Worm (Caenorhabditis elegans) whole organism, early embryonic: Measurements from ENCODE around the gene cutl-2.
"Not testable (repeated sequence)": the region's sequence is repeated elsewhere in the genome, so short reads cannot be mapped to it uniquely, and the experiment has no call there.

ENCODE experiments used
- B0310.2 ChIP-seq: sonication (generic microtip); optimal IDR thresholded peaks from 2 replicates; lab custom pipeline; 2016; ENCODE audit warnings: mild to moderate bottlenecking, missing genetic modification characterization, missing compliant biosample characterization
- F13C5.2 ChIP-seq: sonication (generic microtip); optimal IDR thresholded peaks from 2 replicates; lab custom pipeline; 2017; ENCODE audit warnings: mild to moderate bottlenecking, missing genetic modification characterization, inconsistent platforms, missing compliant biosample characterization
- aly-1 ChIP-seq: sonication (generic microtip); optimal IDR thresholded peaks from 2 replicates; lab custom pipeline; 2016; ENCODE audit warnings: missing genetic modification characterization, missing compliant biosample characterization
- ama-1 ChIP-seq: fragments of 150-350 bp; optimal IDR thresholded peaks from 2 replicates; lab custom pipeline; 2014
- ceh-13 ChIP-seq: fragments of 200-800 bp; sonication (Bioruptor generic); optimal IDR thresholded peaks from 2 replicates; lab custom pipeline; 2018; ENCODE audit warnings: mild to moderate bottlenecking, missing genetic modification characterization, missing compliant biosample characterization
- ceh-36 ChIP-seq: sonication (generic microtip); optimal IDR thresholded peaks from 2 replicates; lab custom pipeline; 2016; ENCODE audit warnings: missing genetic modification characterization, inconsistent platforms, missing compliant biosample characterization
- ets-7 ChIP-seq: sonication (generic microtip); optimal IDR thresholded peaks from 2 replicates; lab custom pipeline; 2016; ENCODE audit warnings: missing genotype, missing genetic modification characterization, missing compliant biosample characterization
- flt-1 ChIP-seq: fragments of 200-800 bp; sonication (Bioruptor generic); IDR thresholded peaks from 2 replicates; pipeline ENCODE4 v1.3.6; 2022; ENCODE audit warnings: missing genetic modification characterization, missing compliant biosample characterization
- hmbx-1 ChIP-seq: sonication (generic microtip); optimal IDR thresholded peaks from 2 replicates; lab custom pipeline; 2016; ENCODE audit warnings: mild to moderate bottlenecking, missing genetic modification characterization, missing compliant biosample characterization
- hmg-4 ChIP-seq: fragments of 200-800 bp; sonication (Bioruptor generic); optimal IDR thresholded peaks from 2 replicates; lab custom pipeline; 2018; ENCODE audit warnings: mild to moderate bottlenecking, missing genetic modification characterization, missing compliant biosample characterization
- hnd-1 ChIP-seq: sonication (generic microtip); optimal IDR thresholded peaks from 2 replicates; lab custom pipeline; 2016; ENCODE audit warnings: missing genetic modification characterization, missing compliant biosample characterization
- pes-1 ChIP-seq: fragments of 200-800 bp; sonication (Bioruptor generic); IDR thresholded peaks from 2 replicates; pipeline ENCODE4 v1.3.6; 2022; ENCODE audit warnings: missing genetic modification reagents, missing genetic modification characterization, missing compliant biosample characterization
- scrt-1 ChIP-seq: fragments of 200-800 bp; sonication (Bioruptor generic); IDR thresholded peaks from 2 replicates; pipeline ENCODE4 v1.3.6; 2022; ENCODE audit warnings: missing genetic modification characterization, missing compliant biosample characterization
- sea-1 ChIP-seq: fragments of 200-800 bp; sonication (Bioruptor generic); conservative IDR thresholded peaks from 2 replicates; pipeline ENCODE4 v1.3.6; 2022; ENCODE audit warnings: missing genetic modification characterization, missing compliant biosample characterization
- tbx-11 ChIP-seq: fragments of 200-800 bp; sonication (Bioruptor generic); IDR thresholded peaks from 2 replicates; pipeline ENCODE4 v1.3.6; 2022; ENCODE audit warnings: missing genetic modification characterization, missing compliant biosample characterization
- tbx-37 ChIP-seq: fragments of 200-800 bp; sonication (Bioruptor generic); conservative IDR thresholded peaks from 2 replicates; pipeline ENCODE4 v1.3.6; 2022; ENCODE audit warnings: missing genetic modification reagents, missing genetic modification characterization, missing compliant biosample characterization
- tra-4 ChIP-seq: sonication (generic microtip); optimal IDR thresholded peaks from 2 replicates; lab custom pipeline; 2017; ENCODE audit warnings: missing genetic modification characterization, missing compliant biosample characterization

Gene cutl-2

ce11 chrII:9718631-9719252 is 5.7 kb downstream of the cutl-2 start, which contains the start of gene Y53C12A.11:
TSS of gene Y53C12A.11 (minus strand) at chrII:9718698.
- not testable (repeated sequence) for TF ChIP-seq hmbx-1 (tag; lab: Kevin White, UChicago); pes-1 (GFP tag; lab: Robert Waterston, UW); tra-4

DNA sequence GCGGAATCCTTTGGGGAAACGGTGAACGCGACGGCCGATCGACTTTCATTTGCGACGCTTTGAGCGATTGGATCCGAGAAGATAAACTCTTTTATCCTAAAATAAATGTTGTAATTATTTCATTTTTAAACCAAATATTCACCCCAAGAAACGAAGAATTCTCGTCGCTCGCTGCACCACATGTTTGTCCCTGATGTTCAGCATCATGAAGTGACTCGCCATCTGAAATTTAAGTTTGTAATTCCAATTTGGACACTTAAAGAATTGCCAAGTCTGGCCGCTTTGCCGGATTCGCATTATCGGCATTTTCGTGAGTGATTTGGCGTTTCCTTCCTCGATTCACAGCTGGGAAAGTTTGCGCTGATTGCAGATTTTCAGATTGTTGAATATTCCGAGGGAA is 6.6 kb downstream of the cutl-2 start, which contains the start of gene Y53C12A.6:
Y53C12A.6 (minus strand) TSS at position 101 of the 400 bp plus-strand sequence.
- TF ChIP-seq ama-1 (lab: Kevin White, UChicago) (no peak), scrt-1 (no peak), sea-1 (GFP tag; lab: Robert Waterston, UW) (no peak), ceh-13 (GFP tag; lab: Kevin White, UChicago) (no peak), tbx-37 (no peak), flt-1 (no peak), ceh-36 (no peak), pes-1 (GFP tag; lab: Robert Waterston, UW) (no peak), aly-1 (tag; lab: Kevin White, UChicago) (no peak), F13C5.2 (tag; lab: Kevin White, UChicago) (no peak), B0310.2 (tag; lab: Kevin White, UChicago) (no peak), hmbx-1 (tag; lab: Kevin White, UChicago) (no peak), ets-7 (no peak), hmg-4 (GFP tag; lab: Kevin White, UChicago) (no peak), hnd-1 (tag; lab: Kevin White, UChicago) (no peak), tbx-11 (no peak)

DNA sequence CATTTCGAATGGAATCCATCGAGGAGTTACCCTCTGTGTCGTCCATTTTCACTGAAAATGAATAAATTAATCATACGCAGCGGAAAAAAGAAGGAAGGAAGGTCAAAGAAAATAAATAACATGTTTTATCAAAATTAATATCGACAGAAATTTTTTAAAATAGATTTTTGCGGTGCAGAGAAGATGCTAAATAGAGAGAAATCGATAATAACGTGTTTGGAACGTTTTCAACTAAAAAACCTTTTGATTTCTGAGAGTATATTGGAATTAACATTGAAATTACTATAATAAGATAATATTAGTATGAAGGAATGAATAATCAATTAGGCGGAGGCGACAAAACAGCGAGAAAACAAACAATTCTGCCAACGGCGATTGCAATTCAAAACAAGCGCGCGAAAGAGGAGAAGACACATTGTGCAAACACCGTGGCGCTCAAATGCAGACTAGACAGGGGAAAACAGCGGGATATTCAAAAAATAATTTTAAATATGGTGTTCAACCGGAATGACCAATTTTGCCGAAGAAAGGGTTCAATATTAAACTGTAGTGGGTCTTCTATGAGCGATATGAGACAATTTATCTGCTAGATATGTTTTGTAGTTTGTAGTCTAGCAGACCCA is 7.9 kb downstream of the cutl-2 start, which contains the start of gene wee-1.3:
wee-1.3 (minus strand) TSS at position 51 of the 623 bp plus-strand sequence.
- TF ChIP-seq F13C5.2 (tag; lab: Kevin White, UChicago) (peak; percentile 74), ceh-13 (GFP tag; lab: Kevin White, UChicago) (no peak), ama-1 (lab: Kevin White, UChicago) (no peak), ets-7 (no peak), sea-1 (GFP tag; lab: Robert Waterston, UW) (no peak), hmbx-1 (tag; lab: Kevin White, UChicago) (no peak), tbx-37 (peak; percentile 7; the same call in 1 of the 2 replicates), hmg-4 (GFP tag; lab: Kevin White, UChicago) (peak; percentile 40), scrt-1 (no peak), tra-4 (no peak)

- 0 out of 2 replicates have a peak, but pooled peaks have one; percentile 27 for TF ChIP-seq scrt-1
- 0 out of 2 replicates have a peak, but pooled peaks have one; percentile 28 for TF ChIP-seq sea-1 (GFP tag; lab: Robert Waterston, UW)
- TF ChIP-seq ceh-13 (GFP tag; lab: Kevin White, UChicago) = no peak
Observed at ce11 chrII:9713083-9713482, 11.4 kb downstream of the cutl-2 start.

DNA sequence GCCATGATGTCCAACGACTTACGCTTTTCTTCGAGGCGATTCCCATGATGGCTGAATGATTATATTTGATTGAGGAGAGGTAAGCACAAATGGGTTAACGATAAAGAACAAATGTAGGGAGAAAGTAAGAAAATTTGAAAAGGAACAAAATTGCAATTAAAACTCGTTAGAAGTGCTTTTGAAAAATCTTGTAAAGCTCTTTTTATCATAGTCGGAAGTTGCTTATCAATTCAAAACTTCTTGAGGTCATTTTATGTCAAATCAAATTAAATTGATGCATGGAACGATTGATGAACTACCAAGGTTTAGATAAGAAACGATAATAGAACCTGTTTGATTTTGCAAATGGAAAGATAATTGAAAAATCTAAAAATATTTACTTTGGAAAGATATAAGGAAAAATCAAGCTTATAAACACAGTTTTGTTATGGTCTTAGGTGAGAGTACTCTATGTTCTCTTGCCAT is 15.6 kb downstream of the cutl-2 start, which contains the start of gene glt-5:
glt-5 (minus strand) TSS at position 51 of the 465 bp plus-strand sequence.
- TF ChIP-seq tbx-37 (no peak), B0310.2 (tag; lab: Kevin White, UChicago) (no peak), tbx-11 (no peak), tra-4 (no peak), pes-1 (GFP tag; lab: Robert Waterston, UW) (no peak), ama-1 (lab: Kevin White, UChicago) (no peak), hnd-1 (tag; lab: Kevin White, UChicago) (no peak), hmg-4 (GFP tag; lab: Kevin White, UChicago) (no peak), ceh-13 (GFP tag; lab: Kevin White, UChicago) (no peak), F13C5.2 (tag; lab: Kevin White, UChicago) (no peak), ets-7 (no peak), hmbx-1 (tag; lab: Kevin White, UChicago) (no peak), sea-1 (GFP tag; lab: Robert Waterston, UW) (no peak), aly-1 (tag; lab: Kevin White, UChicago) (no peak), ceh-36 (no peak), flt-1 (no peak), scrt-1 (no peak)

DNA sequence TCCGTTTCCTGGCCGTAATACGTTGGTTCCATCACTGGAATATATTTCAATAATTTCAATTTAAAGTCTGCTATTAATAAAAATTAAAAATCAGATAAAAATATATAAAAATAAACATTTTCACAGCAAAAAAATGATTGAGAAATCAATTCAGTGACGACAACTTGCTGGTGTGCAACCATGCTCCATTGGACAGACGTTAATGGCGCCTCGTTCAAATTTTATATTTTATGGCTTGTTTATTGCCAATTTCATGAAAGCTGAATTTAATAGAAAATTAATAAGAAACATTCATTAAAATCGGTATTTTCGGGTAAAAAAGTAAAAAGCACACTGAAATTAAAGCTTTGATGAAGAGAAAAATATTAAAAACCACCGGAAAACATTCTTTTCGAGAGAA is 18.3 kb downstream of the cutl-2 start, which contains the start of gene Y53C12A.3:
Y53C12A.3 (minus strand) TSS at position 34 of the 400 bp plus-strand sequence.
- TF ChIP-seq F13C5.2 (tag; lab: Kevin White, UChicago) (peak; percentile 16), ceh-36 (no peak)

ce11 chrII:9704746-9705145 is 19.7 kb downstream of the cutl-2 start, which contains the start of gene Y53C12A.10:
TSS of gene Y53C12A.10 (minus strand) at chrII:9704846.
- TF ChIP-seq hmg-4 (GFP tag; lab: Kevin White, UChicago) = no peak
- TF ChIP-seq sea-1 (GFP tag; lab: Robert Waterston, UW) = no peak
- TF ChIP-seq tra-4 = no peak
- TF ChIP-seq scrt-1 = no peak
- TF ChIP-seq F13C5.2 (tag; lab: Kevin White, UChicago) = no peak

DNA sequence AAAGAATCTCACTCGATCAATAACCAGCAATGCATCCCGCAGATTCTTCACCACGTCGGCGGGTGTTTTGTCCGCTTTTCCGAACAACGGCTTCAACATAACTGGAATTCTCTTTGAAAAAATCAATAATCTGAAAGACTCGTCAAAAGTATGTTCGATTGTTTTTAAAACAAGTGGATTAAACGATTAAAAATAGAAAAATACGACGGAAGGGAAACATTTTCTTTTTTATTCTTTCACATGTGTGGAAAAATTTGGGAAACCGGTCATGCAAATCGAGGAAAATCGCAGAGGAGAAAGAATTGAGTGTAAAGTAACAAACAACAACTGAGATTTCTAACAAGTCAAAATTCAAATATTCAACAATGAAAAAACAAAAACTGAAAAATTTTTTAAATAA is 20.9 kb downstream of the cutl-2 start, which contains the start of gene mop-25.2:
mop-25.2 (minus strand) TSS at position 101 of the 400 bp plus-strand sequence.
- TF ChIP-seq tra-4 (no peak), aly-1 (tag; lab: Kevin White, UChicago) (no peak), F13C5.2 (tag; lab: Kevin White, UChicago) (no peak), tbx-37 (no peak), hnd-1 (tag; lab: Kevin White, UChicago) (no peak), ceh-36 (no peak), ets-7 (no peak), B0310.2 (tag; lab: Kevin White, UChicago) (no peak), ama-1 (lab: Kevin White, UChicago) (no peak), flt-1 (no peak), hmbx-1 (tag; lab: Kevin White, UChicago) (no peak), sea-1 (GFP tag; lab: Robert Waterston, UW) (no peak), ceh-13 (GFP tag; lab: Kevin White, UChicago) (no peak), hmg-4 (GFP tag; lab: Kevin White, UChicago) (no peak), pes-1 (GFP tag; lab: Robert Waterston, UW) (no peak)
